Worm (Caenorhabditis elegans): Measurements from ENCODE around the gene F49A5.10.

The F49A5.10 gene

ce11 chrV:16840961-16841360 is 34.1 kb upstream of the F49A5.10 start, which contains the start of gene clec-40:
clec-40 (minus strand) TSS chrV:16841061.
- TF ChIP-seq ceh-19 (GFP tag; optimal IDR thresholded peaks at IDR 0.05) (no peak), elt-2 (tag; optimal IDR thresholded peaks at IDR 0.05) (no peak), ceh-45 (GFP tag; IDR thresholded peaks at IDR 0.05) (no peak), fkh-10 (GFP tag; optimal IDR thresholded peaks at IDR 0.05) (no peak), ets-4 (tag; optimal IDR thresholded peaks at IDR 0.05) (no peak), pag-3 (tag; optimal IDR thresholded peaks at IDR 0.05; ENCODE audit: borderline replicate concordance) (no peak), ceh-18 (tag; optimal IDR thresholded peaks at IDR 0.05) (no peak)

- no peak for TF ChIP-seq pha-2 (tag; optimal IDR thresholded peaks at IDR 0.05)
- no peak for TF ChIP-seq pat-9 (tag; optimal IDR thresholded peaks at IDR 0.05)
- no peak for TF ChIP-seq F13H6.1 (tag; optimal IDR thresholded peaks at IDR 0.05)
- TF ChIP-seq fkh-6 (tag; optimal IDR thresholded peaks at IDR 0.05) = no peak
- no peak for TF ChIP-seq K09A11.1 (tag; optimal IDR thresholded peaks at IDR 0.05; ENCODE audit: insufficient read depth)
- TF ChIP-seq C08G9.2 (tag; optimal IDR thresholded peaks at IDR 0.05) = no peak
- TF ChIP-seq eyg-1 (tag; optimal IDR thresholded peaks at IDR 0.05) = no peak
- TF ChIP-seq ztf-16 (tag; optimal IDR thresholded peaks at IDR 0.05) = no peak
- no peak for TF ChIP-seq fkh-10 (GFP tag; optimal IDR thresholded peaks at IDR 0.05)
These were observed 32.1 kb upstream of the F49A5.10 start, which contains the start of gene clec-25 for ce11 chrV:16842941-16843340. clec-25 (plus strand) TSS chrV:16843241.

- TF ChIP-seq hlh-8 (tag; optimal IDR thresholded peaks at IDR 0.05) (no peak), pag-3 (tag; optimal IDR thresholded peaks at IDR 0.05; ENCODE audit: borderline replicate concordance) (no peak), ceh-2 (tag; optimal IDR thresholded peaks at IDR 0.05) (no peak), ztf-16 (tag; optimal IDR thresholded peaks at IDR 0.05) (no peak), ahr-1 (tag; optimal IDR thresholded peaks at IDR 0.05) (no peak), hlh-15 (tag; optimal IDR thresholded peaks at IDR 0.05) (no peak), hlh-6 (tag; optimal IDR thresholded peaks at IDR 0.05) (no peak), F13H6.1 (tag; optimal IDR thresholded peaks at IDR 0.05) (no peak), ttx-3 (tag; optimal IDR thresholded peaks at IDR 0.05) (no peak), lim-6 (tag; optimal IDR thresholded peaks at IDR 0.05) (no peak), tbx-2 (tag; optimal IDR thresholded peaks at IDR 0.05) (no peak), npax-4 (tag; optimal IDR thresholded peaks at IDR 0.05) (no peak), ceh-9 (tag; optimal IDR thresholded peaks at IDR 0.05) (no peak), nfya-1 (tag; optimal IDR thresholded peaks at IDR 0.05) (no peak), ceh-24 (tag; optimal IDR thresholded peaks at IDR 0.05) (no peak), zip-5 (tag; optimal IDR thresholded peaks at IDR 0.05) (no peak), rnt-1 (tag; optimal IDR thresholded peaks at IDR 0.05) (no peak), Y22D7AL.16 (tag; optimal IDR thresholded peaks at IDR 0.05) (no peak), fkh-6 (tag; optimal IDR thresholded peaks at IDR 0.05) (no peak)
These were observed 26.6 kb upstream of the F49A5.10 start, which contains the start of the genes clec-36 and clec-26 for ce11 chrV:16848498-16848897. clec-36 (minus strand) TSS chrV:16848598. clec-26 (plus strand) TSS chrV:16848611.

- no peak for TF ChIP-seq ref-2 (tag; optimal IDR thresholded peaks at IDR 0.05)
- TF ChIP-seq ceh-45 (GFP tag; IDR thresholded peaks at IDR 0.05) = no peak
- TF ChIP-seq ceh-19 (GFP tag; optimal IDR thresholded peaks at IDR 0.05) = no peak
- TF ChIP-seq ceh-18 (tag; optimal IDR thresholded peaks at IDR 0.05) = no peak
- TF ChIP-seq fkh-6 (tag; optimal IDR thresholded peaks at IDR 0.05) = no peak
- no peak for TF ChIP-seq pqm-1 (tag; optimal IDR thresholded peaks at IDR 0.05)
- TF ChIP-seq ztf-16 (tag; optimal IDR thresholded peaks at IDR 0.05) = no peak
- TF ChIP-seq npax-4 (tag; optimal IDR thresholded peaks at IDR 0.05) = no peak
These were observed 23.1 kb upstream of the F49A5.10 start, which contains the start of gene clec-37 for ce11 chrV:16852002-16852401. clec-37 (minus strand) TSS chrV:16852102.

ce11 chrV:16853956-16854683 is 20.9 kb upstream of the F49A5.10 start, which contains the start of the genes clec-35 and clec-27:
clec-35 (minus strand) TSS chrV:16854056.
clec-27 (plus strand) TSS chrV:16854633.
- TF ChIP-seq Y22D7AL.16 (tag; optimal IDR thresholded peaks at IDR 0.05) = no peak
- TF ChIP-seq che-1 (tag; optimal IDR thresholded peaks at IDR 0.05) = no peak
- no peak for TF ChIP-seq F13H6.1 (tag; optimal IDR thresholded peaks at IDR 0.05)
